Fruit fly (Drosophila melanogaster) whole organism, embryonic: Measurements from ENCODE around the gene Pa1.

ENCODE experiments used
- Abd-B ChIP-seq: fragments of 200-800 bp; sonication (Bioruptor generic); optimal IDR thresholded peaks from 2 replicates; lab custom pipeline; 2018; ENCODE audit warnings: missing biosample characterization, mild to moderate bottlenecking, missing genetic modification characterization, moderate library complexity
- Adf1 ChIP-seq: fragments of 200-800 bp; sonication (Bioruptor generic); IDR thresholded peaks from 2 replicates; pipeline ENCODE4 v1.3.6; 2022; ENCODE audit warnings: missing biosample characterization, missing genetic modification characterization
- Bdp1 ChIP-seq: fragments of 200-800 bp; sonication (Bioruptor generic); optimal IDR thresholded peaks from 3 replicates; lab custom pipeline; 2016; ENCODE audit warnings: missing biosample characterization, missing genetic modification characterization
- Bteb2 ChIP-seq: fragments of 200-800 bp; sonication (Bioruptor generic); optimal IDR thresholded peaks from 2 replicates; lab custom pipeline; 2016; ENCODE audit warnings: missing biosample characterization, missing genetic modification characterization
- CG10543 ChIP-seq: fragments of 200-800 bp; sonication (Bioruptor generic); optimal IDR thresholded peaks from 3 replicates; lab custom pipeline; 2017; ENCODE audit warnings: missing biosample characterization, mild to moderate bottlenecking, missing genetic modification characterization, moderate library complexity
- CG10959 ChIP-seq: fragments of 200-800 bp; sonication (Bioruptor generic); IDR thresholded peaks from 2 replicates; pipeline ENCODE4 v1.3.6; 2022; ENCODE audit warnings: missing biosample characterization, missing genetic modification characterization
- CG11398 ChIP-seq: fragments of 200-800 bp; sonication (Bioruptor generic); optimal IDR thresholded peaks from 2 replicates; lab custom pipeline; 2016; ENCODE audit warnings: missing biosample characterization, missing genetic modification characterization
- CG11696 ChIP-seq: fragments of 200-800 bp; sonication (Bioruptor generic); IDR thresholded peaks from 2 replicates; pipeline ENCODE4 v1.3.6; 2022; ENCODE audit warnings: missing biosample characterization, missing genetic modification characterization
- CG12236 ChIP-seq: fragments of 200-800 bp; sonication (Bioruptor generic); optimal IDR thresholded peaks from 2 replicates; lab custom pipeline; 2016; ENCODE audit warnings: missing biosample characterization, missing genetic modification characterization
- CG13123 ChIP-seq: fragments of 200-800 bp; sonication (Bioruptor generic); optimal IDR thresholded peaks from 2 replicates; lab custom pipeline; 2016; ENCODE audit warnings: missing biosample characterization, missing genetic modification characterization
- CG13296 ChIP-seq: fragments of 200-800 bp; sonication (Bioruptor generic); optimal IDR thresholded peaks from 3 replicates; lab custom pipeline; 2018; ENCODE audit warnings: missing biosample characterization, mild to moderate bottlenecking, missing genetic modification characterization
- CG15514 ChIP-seq: fragments of 200-800 bp; sonication (Bioruptor generic); optimal IDR thresholded peaks from 3 replicates; lab custom pipeline; 2017; ENCODE audit warnings: missing biosample characterization, missing genetic modification characterization, mild to moderate bottlenecking, moderate library complexity, missing genetic modification reagents
- CG17359 ChIP-seq: fragments of 200-800 bp; sonication (Bioruptor generic); optimal IDR thresholded peaks from 3 replicates; lab custom pipeline; 2018; ENCODE audit warnings: missing biosample characterization, mild to moderate bottlenecking, missing genetic modification characterization, moderate library complexity
- CG17829 ChIP-seq: fragments of 200-800 bp; optimal IDR thresholded peaks from 2 replicates; lab custom pipeline; 2019; ENCODE audit warnings: missing biosample characterization, mild to moderate bottlenecking, missing genetic modification characterization, moderate library complexity
- CG18764 ChIP-seq: fragments of 200-800 bp; sonication (Bioruptor generic); optimal IDR thresholded peaks from 3 replicates; lab custom pipeline; 2016; ENCODE audit warnings: missing biosample characterization, missing genetic modification characterization
- CG2129 ChIP-seq: fragments of 200-800 bp; sonication (Bioruptor generic); IDR thresholded peaks from 2 replicates; pipeline ENCODE4 v1.3.6; 2022; ENCODE audit warnings: missing biosample characterization, missing genetic modification characterization; ENCODE audit not compliant: partially characterized antibody
- CG32767 ChIP-seq: fragments of 200-800 bp; sonication (Bioruptor generic); IDR thresholded peaks from 2 replicates; pipeline ENCODE4 v1.3.6; 2022; ENCODE audit warnings: missing biosample characterization, missing genetic modification characterization
- CG3726 ChIP-seq: fragments of 200-800 bp; sonication (Bioruptor generic); IDR thresholded peaks from 3 replicates; pipeline ENCODE4, ENCODE4 v1.3.6; 2022; ENCODE audit warnings: missing biosample characterization, missing genetic modification characterization
- CG3838 ChIP-seq: fragments of 200-800 bp; sonication (Bioruptor generic); optimal IDR thresholded peaks from 3 replicates; lab custom pipeline; 2016; ENCODE audit warnings: missing biosample characterization, missing genetic modification characterization
- CG6175 ChIP-seq: fragments of 200-800 bp; sonication (Bioruptor generic); IDR thresholded peaks from 3 replicates; pipeline ENCODE4 v1.3.6; 2022; ENCODE audit warnings: missing biosample characterization, missing genetic modification characterization
- CG6254 ChIP-seq: fragments of 200-800 bp; sonication (Bioruptor generic); optimal IDR thresholded peaks from 3 replicates; lab custom pipeline; 2017; ENCODE audit warnings: mild to moderate bottlenecking, missing biosample characterization, missing genetic modification reagents, missing genetic modification characterization
- CG6272 ChIP-seq: fragments of 200-800 bp; sonication (Bioruptor generic); IDR thresholded peaks from 2 replicates; pipeline ENCODE4 v1.3.6; 2022; ENCODE audit warnings: missing biosample characterization, missing genetic modification characterization
- CG6683 ChIP-seq: fragments of 200-800 bp; sonication (Bioruptor generic); optimal IDR thresholded peaks from 2 replicates; lab custom pipeline; 2017; ENCODE audit warnings: missing biosample characterization, mild to moderate bottlenecking, missing genetic modification characterization, missing genetic modification reagents
- CG7357 ChIP-seq: fragments of 200-800 bp; sonication (Bioruptor generic); IDR thresholded peaks from 3 replicates; pipeline ENCODE4 v1.3.6; 2022; ENCODE audit warnings: missing biosample characterization, missing genetic modification characterization
- CHES-1-like ChIP-seq: fragments of 200-800 bp; sonication (Bioruptor generic); optimal IDR thresholded peaks from 2 replicates; lab custom pipeline; 2016; ENCODE audit warnings: missing biosample characterization, missing genetic modification characterization
- E2f1 ChIP-seq: fragments of 200-800 bp; sonication (Bioruptor generic); IDR thresholded peaks from 2 replicates; pipeline ENCODE4 v1.3.6; 2022; ENCODE audit warnings: missing biosample characterization, missing genetic modification characterization
- Ets65A ChIP-seq: fragments of 200-800 bp; sonication (Bioruptor generic); peaks from one replicate; lab custom pipeline; 2016; ENCODE audit warnings: missing biosample characterization, missing genetic modification characterization
- HLH54F ChIP-seq: fragments of 200-800 bp; sonication (Bioruptor generic); optimal IDR thresholded peaks from 3 replicates; lab custom pipeline; 2016; ENCODE audit warnings: missing biosample characterization, missing genetic modification characterization
- Hmx ChIP-seq: fragments of 200-800 bp; sonication (Bioruptor generic); optimal IDR thresholded peaks from 2 replicates; lab custom pipeline; 2016; ENCODE audit warnings: missing biosample characterization, missing genetic modification characterization
- MESR4 ChIP-seq: fragments of 200-800 bp; sonication (Bioruptor generic); optimal IDR thresholded peaks from 2 replicates; lab custom pipeline; 2018; ENCODE audit warnings: missing biosample characterization, mild to moderate bottlenecking, missing genetic modification characterization, moderate library complexity
- Pdp1 ChIP-seq, 2 experiments: fragments of 200-800 bp; sonication (Bioruptor generic); optimal IDR thresholded peaks; 3 replicates each; lab custom pipeline; 2016; ENCODE audit warnings: missing biosample characterization in 2 of 2, missing genetic modification characterization in 2 of 2, mild to moderate bottlenecking in 1 of 2, moderate library complexity in 1 of 2
- cad ChIP-seq: fragments of >200 bp; optimal IDR thresholded peaks from 2 replicates; lab custom pipeline; 2017; ENCODE audit warnings: missing biosample characterization, missing genetic modification characterization
- chif ChIP-seq, 2 experiments: fragments of 200-800 bp; sonication (Bioruptor generic); optimal IDR thresholded peaks; 3 replicates each; lab custom pipeline; 2016; ENCODE audit warnings: missing biosample characterization in 2 of 2, missing genetic modification characterization in 2 of 2
- danr ChIP-seq: fragments of 200-800 bp; sonication (Bioruptor generic); IDR thresholded peaks from 2 replicates; pipeline ENCODE4 v1.3.6; 2022; ENCODE audit warnings: missing biosample characterization, missing genetic modification characterization
- gfzf ChIP-seq: fragments of 200-800 bp; sonication (Bioruptor generic); optimal IDR thresholded peaks from 2 replicates; lab custom pipeline; 2016; ENCODE audit warnings: missing biosample characterization, mild to moderate bottlenecking, missing genetic modification characterization, moderate library complexity
- her ChIP-seq: fragments of 200-800 bp; sonication (Bioruptor generic); optimal IDR thresholded peaks from 2 replicates; lab custom pipeline; 2016; ENCODE audit warnings: missing biosample characterization, missing genetic modification characterization
- insv ChIP-seq, 2 experiments: fragments of 200-800 bp; sonication (Bioruptor generic); optimal IDR thresholded peaks; 3 replicates each; lab custom pipeline; 2016 to 2018; ENCODE audit warnings: missing biosample characterization in 2 of 2, missing genetic modification characterization in 2 of 2
- lov ChIP-seq, 2 experiments: fragments of 200-800 bp in 1 of 2; fragments of >200 bp in 1 of 2; sonication (Bioruptor generic) in 1 of 2; IDR thresholded peaks in 1 of 2; optimal IDR thresholded peaks in 1 of 2; 2 replicates in 1 of 2; 3 replicates in 1 of 2; pipeline versions ENCODE4 v1.3.6 to Lab custom; 2017 to 2022; ENCODE audit warnings: missing biosample characterization in 1 of 2, missing genetic modification characterization in 1 of 2
- mirr ChIP-seq: fragments of 200-800 bp; sonication (Bioruptor generic); optimal IDR thresholded peaks from 3 replicates; lab custom pipeline; 2018; ENCODE audit warnings: missing biosample characterization, mild to moderate bottlenecking, missing genetic modification characterization
- nmo ChIP-seq: fragments of 200-800 bp; sonication (Bioruptor generic); optimal IDR thresholded peaks from 2 replicates; lab custom pipeline; 2018; ENCODE audit warnings: missing biosample characterization, mild to moderate bottlenecking, missing genetic modification characterization, moderate library complexity
- nom ChIP-seq: fragments of 200-800 bp; sonication (Bioruptor generic); optimal IDR thresholded peaks from 2 replicates; lab custom pipeline; 2017; ENCODE audit warnings: missing biosample characterization, missing genetic modification characterization, mild to moderate bottlenecking, moderate library complexity, missing genetic modification reagents
- oc ChIP-seq: fragments of 200-800 bp; sonication (Bioruptor generic); optimal IDR thresholded peaks from 2 replicates; lab custom pipeline; 2018; ENCODE audit warnings: missing biosample characterization, mild to moderate bottlenecking, missing genetic modification characterization, moderate library complexity
- onecut ChIP-seq: fragments of 200-800 bp; sonication (Bioruptor generic); IDR thresholded peaks from 2 replicates; pipeline ENCODE4 v1.3.6; 2022; ENCODE audit warnings: missing biosample characterization, missing genetic modification characterization
- phol ChIP-seq: fragments of 200-800 bp; sonication (Bioruptor generic); optimal IDR thresholded peaks from 3 replicates; lab custom pipeline; 2018; ENCODE audit warnings: missing biosample characterization, mild to moderate bottlenecking, missing genetic modification characterization, moderate library complexity
- ranshi ChIP-seq: fragments of 200-800 bp; sonication (Bioruptor generic); IDR thresholded peaks from 2 replicates; pipeline ENCODE4 v1.3.6; 2022; ENCODE audit warnings: missing biosample characterization, missing genetic modification characterization
- scrt ChIP-seq: fragments of 200-800 bp; sonication (Bioruptor generic); optimal IDR thresholded peaks from 2 replicates; lab custom pipeline; 2018; ENCODE audit warnings: missing biosample characterization, mild to moderate bottlenecking, missing genetic modification characterization, moderate library complexity
- sug ChIP-seq: fragments of 200-800 bp; optimal IDR thresholded peaks from 2 replicates; lab custom pipeline; 2019; ENCODE audit warnings: missing biosample characterization, mild to moderate bottlenecking, missing genetic modification characterization, moderate library complexity
- zen ChIP-seq: fragments of 200-800 bp; sonication (Bioruptor generic); optimal IDR thresholded peaks from 3 replicates; lab custom pipeline; 2018; ENCODE audit warnings: missing biosample characterization, mild to moderate bottlenecking, missing genetic modification characterization, moderate library complexity

Gene Pa1

DNA sequence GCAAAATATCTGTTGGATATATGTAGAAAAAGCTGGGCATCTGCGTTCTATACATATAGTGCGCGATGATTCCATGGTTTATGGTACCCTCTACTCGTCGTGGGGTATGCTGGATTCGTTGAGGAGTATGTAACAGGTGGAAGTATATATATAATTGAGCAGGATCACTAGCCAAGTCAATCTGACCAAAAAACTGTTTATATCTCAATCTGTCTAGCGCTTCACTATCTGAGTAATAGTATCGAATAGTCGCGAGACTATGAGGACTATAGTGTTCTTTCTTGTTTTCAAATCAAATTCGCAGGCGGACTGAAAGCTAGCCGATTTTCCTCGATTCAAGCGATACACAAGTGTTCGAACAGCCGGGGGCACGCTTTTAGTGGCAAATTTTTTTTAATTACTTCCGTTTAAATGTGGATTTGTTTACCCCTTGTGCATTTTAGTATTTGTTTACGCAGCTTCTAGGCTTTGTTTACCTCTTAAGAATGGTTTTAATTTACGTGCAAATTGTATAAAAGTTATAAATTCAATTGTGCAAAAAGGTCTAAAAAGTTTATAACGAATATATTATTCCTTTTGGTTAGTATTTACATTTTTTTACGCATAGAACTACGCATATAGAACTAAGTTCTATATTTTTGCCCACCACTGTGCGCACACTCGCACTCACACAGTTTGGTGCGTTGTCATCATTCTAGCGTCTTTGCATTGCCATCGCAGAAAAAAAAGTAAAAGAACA, 31.8 kb downstream of the Pa1 start (continued):
- TF ChIP-seq CG11398 (GFP tag; lab: Kevin White, UChicago) (peak; percentile 61), sug (peak; percentile 58), lov (optimal IDR thresholded peaks at IDR 0.05; lab: Kevin White, UChicago) (no peak), lov (GFP tag; IDR thresholded peaks at IDR 0.05; lab: Robert Waterston, UW) (0 out of 3 replicates have a peak, but pooled peaks have one; percentile 63), CG7357 (GFP tag; lab: Robert Waterston, UW) (peak; percentile 65), Ets65A (GFP tag; lab: Kevin White, UChicago) (peak; percentile 97), CG13123 (GFP tag; lab: Kevin White, UChicago) (peak; percentile 1), zen (peak; percentile 56), CG32767 (peak; percentile 71), CG6683 (GFP tag; lab: Kevin White, UChicago) (peak; percentile 25), danr (peak; percentile 43), CG18764 (GFP tag; lab: Kevin White, UChicago) (peak; percentile 57), E2f1 (peak; percentile 81), nmo (GFP tag; lab: Kevin White, UChicago) (peak; percentile 83), chif (GFP tag; optimal IDR thresholded peaks at IDR 0.05; lab: Kevin White, UChicago) (peak; percentile 59 to 83), CG13296 (GFP tag; lab: Kevin White, UChicago) (peak; percentile 75), CG3726 (peak; percentile 79; the same call in 2 of the 3 replicates), ranshi (peak; percentile 90), CG11696 (GFP tag; lab: Robert Waterston, UW) (peak; percentile 79), cad (GFP tag; lab: Kevin White, UChicago) (no peak), CG10959 (GFP tag; lab: Robert Waterston, UW) (peak; percentile 81), onecut (GFP tag; lab: Robert Waterston, UW) (peak; percentile 62), CG6254 (GFP tag; lab: Kevin White, UChicago) (peak; percentile 55), Bdp1 (GFP tag; lab: Kevin White, UChicago) (peak; percentile 70), Pdp1 (GFP tag; optimal IDR thresholded peaks at IDR 0.05; lab: Kevin White, UChicago) (peak; percentile 54 to 77), her (GFP tag; lab: Kevin White, UChicago) (peak; percentile 77), CG12236 (GFP tag; lab: Kevin White, UChicago) (peak; percentile 35), Adf1 (GFP tag; lab: Robert Waterston, UW) (peak; percentile 56; the same call in 1 of the 2 replicates), HLH54F (GFP tag; lab: Kevin White, UChicago) (peak; percentile 72), CG6175 (peak; percentile 82), mirr (peak; percentile 18), Abd-B (GFP tag; lab: Kevin White, UChicago) (peak; percentile 74), CG6272 (GFP tag; lab: Robert Waterston, UW) (peak; percentile 72), CG10543 (GFP tag; lab: Kevin White, UChicago) (peak; percentile 26), CG3838 (GFP tag; lab: Kevin White, UChicago) (peak; percentile 60), CG17829 (tag; lab: Kevin White, UChicago) (peak; percentile 56), CHES-1-like (peak; percentile 81), phol (peak; percentile 74), CG15514 (GFP tag; lab: Kevin White, UChicago) (peak; percentile 67), oc (tag; lab: Kevin White, UChicago) (peak; percentile 61), MESR4 (GFP tag; lab: Kevin White, UChicago) (no peak), Bteb2 (GFP tag; lab: Kevin White, UChicago) (peak; percentile 62), CG17359 (peak; percentile 80), nom (GFP tag; lab: Kevin White, UChicago) (no peak), Hmx (GFP tag; lab: Kevin White, UChicago) (peak; percentile 39), scrt (GFP tag; lab: Kevin White, UChicago) (peak; percentile 39), insv (GFP tag; optimal IDR thresholded peaks at IDR 0.05; lab: Kevin White, UChicago) (no peak), gfzf (GFP tag; lab: Kevin White, UChicago) (no peak), CG2129 (GFP tag; lab: Robert Waterston, UW) (no peak)
